Fruit fly (Drosophila melanogaster): Measurements from ENCODE around the gene Npc2b.

The Npc2b gene

dm6 chr3R:14053037-14053808, 36.1 kb upstream of the Npc2b start (continued):
- TF ChIP-seq CG10431 (GFP tag; optimal IDR thresholded peaks at IDR 0.05), result peak; percentile 84
- TF ChIP-seq nmo (GFP tag; optimal IDR thresholded peaks at IDR 0.05), result peak; percentile 97
- TF ChIP-seq Dek (tag; optimal IDR thresholded peaks at IDR 0.05), result peak; percentile 98
- peak; percentile 97 for TF ChIP-seq CG32772 (GFP tag; IDR thresholded peaks at IDR 0.05)
- TF ChIP-seq insv (GFP tag; optimal IDR thresholded peaks at IDR 0.05), result peak in 1 of 2 experiments; percentile 59
- peak; percentile 94 for TF ChIP-seq sim (GFP tag; IDR thresholded peaks at IDR 0.05)
- peak; percentile 89 for TF ChIP-seq Adf1 (GFP tag; IDR thresholded peaks at IDR 0.05)
- TF ChIP-seq odd (GFP tag; optimal IDR thresholded peaks at IDR 0.05), result peak; percentile 94
- peak; percentile 99 for TF ChIP-seq al (GFP tag; IDR thresholded peaks at IDR 0.05)
- peak; percentile 94 for TF ChIP-seq CG2875 (GFP tag; optimal IDR thresholded peaks at IDR 0.05)
- peak; percentile 86 to 97 for TF ChIP-seq dpn (GFP tag; optimal IDR thresholded peaks at IDR 0.05)
- TF ChIP-seq CG13296 (GFP tag; optimal IDR thresholded peaks at IDR 0.05), result peak; percentile 96
- no peak for TF ChIP-seq Opbp (GFP tag; IDR thresholded peaks at IDR 0.05; ENCODE audit: partially characterized antibody)
- no peak for TF ChIP-seq CG34224 (GFP tag; IDR thresholded peaks at IDR 0.05; ENCODE audit: partially characterized antibody)
- TF ChIP-seq Mrtf (GFP tag; IDR thresholded peaks at IDR 0.05), result peak; percentile 97
- peak; percentile 84 for TF ChIP-seq CG4854 (GFP tag; optimal IDR thresholded peaks at IDR 0.05)
- TF ChIP-seq Max (GFP tag; optimal IDR thresholded peaks at IDR 0.05), result peak; percentile 91
- peak; percentile 35 for TF ChIP-seq CG9797 (GFP tag; optimal IDR thresholded peaks at IDR 0.05)
- peak; percentile 96 for TF ChIP-seq Ssrp (tag; optimal IDR thresholded peaks at IDR 0.05)
- TF ChIP-seq fru (optimal IDR thresholded peaks at IDR 0.05), result no peak
- TF ChIP-seq CG2678 (tag; optimal IDR thresholded peaks at IDR 0.05), result peak; percentile 98
- TF ChIP-seq trh (GFP tag; optimal IDR thresholded peaks at IDR 0.05), result peak; percentile 94
- peak; percentile 93 for TF ChIP-seq CG11560 (tag; IDR thresholded peaks at IDR 0.05)
- peak; percentile 94 for TF ChIP-seq Rx (GFP tag; IDR thresholded peaks at IDR 0.05)
- peak; percentile 94 for TF ChIP-seq CG12299 (tag; optimal IDR thresholded peaks at IDR 0.05)
- TF ChIP-seq GATAe (GFP tag; conservative IDR thresholded peaks at IDR 0.05), result peak; percentile 94
- TF ChIP-seq Hmr (GFP tag; optimal IDR thresholded peaks at IDR 0.05), result peak; percentile 98
- peak; percentile 5 for TF ChIP-seq CG33557 (GFP tag; optimal IDR thresholded peaks at IDR 0.05)
- TF ChIP-seq HLH4C (GFP tag; IDR thresholded peaks at IDR 0.05; ENCODE audit: partially characterized antibody), result no peak
- peak; percentile 99 for TF ChIP-seq CG17359 (tag; optimal IDR thresholded peaks at IDR 0.05)
- peak; percentile 75 for TF ChIP-seq CG16863 (GFP tag; optimal IDR thresholded peaks at IDR 0.05)
- peak; percentile 98 for TF ChIP-seq dmrt99B (tag; optimal IDR thresholded peaks at IDR 0.05)
- TF ChIP-seq jumu (GFP tag; optimal IDR thresholded peaks at IDR 0.05), result peak; percentile 69
- TF ChIP-seq Gsc (GFP tag; IDR thresholded peaks at IDR 0.05), result no peak; the same call in none of the 2 replicates
- peak; percentile 91 for TF ChIP-seq kay (GFP tag; optimal IDR thresholded peaks at IDR 0.05)
- peak; percentile 97 for TF ChIP-seq ap (GFP tag; IDR thresholded peaks at IDR 0.05)
- TF ChIP-seq CG7839 (tag; optimal IDR thresholded peaks at IDR 0.05), result peak; percentile 97
- TF ChIP-seq mld (GFP tag; IDR thresholded peaks at IDR 0.05; ENCODE audit: partially characterized antibody), result no peak
- TF ChIP-seq CG17385 (GFP tag; optimal IDR thresholded peaks at IDR 0.05), result peak; percentile 93
- peak; percentile 98 for TF ChIP-seq PHDP (tag; optimal IDR thresholded peaks at IDR 0.05)
- peak; percentile 97 for TF ChIP-seq CG6813 (GFP tag; optimal IDR thresholded peaks at IDR 0.05)
- TF ChIP-seq CG30403 (GFP tag; optimal IDR thresholded peaks at IDR 0.05), result peak; percentile 96
- peak; percentile 93 for TF ChIP-seq CG7987 (GFP tag; optimal IDR thresholded peaks at IDR 0.05)
- peak; percentile 97 for TF ChIP-seq CG16779 (GFP tag; IDR thresholded peaks at IDR 0.05)
- peak; percentile 98 for TF ChIP-seq H15 (GFP tag; IDR thresholded peaks at IDR 0.05)
- no peak for TF ChIP-seq fd102C (GFP tag; optimal IDR thresholded peaks at IDR 0.05)
- TF ChIP-seq Spps (tag; optimal IDR thresholded peaks at IDR 0.05), result peak; percentile 55
- peak; percentile 98 for TF ChIP-seq sisA (GFP tag; IDR thresholded peaks at IDR 0.05)
- TF ChIP-seq Antp (GFP tag; optimal IDR thresholded peaks at IDR 0.05), result peak; percentile 69

Data from whole organism, embryonic.